Fruit fly (Drosophila melanogaster) whole organism, embryonic: ENCODE data around the gene Duba.
A peak's percentile ranks its signal among the peaks of the same experiment; 100 is the strongest.

ENCODE experiments used
- Aef1 ChIP-seq: fragments of 200-800 bp; sonication (Bioruptor generic); IDR thresholded peaks from 3 replicates; pipeline ENCODE4 v1.3.6; 2022; ENCODE audit warnings: missing biosample characterization, missing genetic modification characterization
- CG10462 ChIP-seq: fragments of 200-800 bp; sonication (Bioruptor generic); optimal IDR thresholded peaks from 2 replicates; lab custom pipeline; 2016; ENCODE audit warnings: missing biosample characterization, missing genetic modification characterization
- CG11456 ChIP-seq: fragments of 200-800 bp; sonication (Bioruptor generic); IDR thresholded peaks from 3 replicates; pipeline ENCODE4 v1.3.6; 2022; ENCODE audit warnings: missing biosample characterization, missing genetic modification characterization
- CG12071 ChIP-seq: fragments of 200-800 bp; sonication (Bioruptor generic); optimal IDR thresholded peaks from 3 replicates; lab custom pipeline; 2018; ENCODE audit warnings: missing biosample characterization, mild to moderate bottlenecking, missing genetic modification characterization
- CG12744 ChIP-seq: fragments of 200-800 bp; sonication (Bioruptor generic); optimal IDR thresholded peaks from 2 replicates; lab custom pipeline; 2016; ENCODE audit warnings: missing biosample characterization, missing genetic modification characterization
- CG12769 ChIP-seq: fragments of 200-800 bp; sonication (Bioruptor generic); optimal IDR thresholded peaks from 2 replicates; lab custom pipeline; 2019; ENCODE audit warnings: missing biosample characterization, mild to moderate bottlenecking, missing genetic modification characterization, moderate library complexity
- CG13894 ChIP-seq: fragments of 200-800 bp; sonication (Bioruptor generic); optimal IDR thresholded peaks from 3 replicates; lab custom pipeline; 2018; ENCODE audit warnings: missing biosample characterization, mild to moderate bottlenecking, missing genetic modification characterization, moderate library complexity
- CG14860 ChIP-seq: fragments of 200-800 bp; sonication (Bioruptor generic); IDR thresholded peaks from 3 replicates; pipeline ENCODE4 v1.3.6; 2022; ENCODE audit warnings: missing biosample characterization, missing genetic modification characterization; ENCODE audit not compliant: partially characterized antibody
- CG15696 ChIP-seq: fragments of 200-800 bp; sonication (Bioruptor generic); optimal IDR thresholded peaks from 2 replicates; lab custom pipeline; 2019; ENCODE audit warnings: missing biosample characterization, mild to moderate bottlenecking, missing genetic modification characterization, moderate library complexity
- CG17385 ChIP-seq: fragments of 200-800 bp; sonication (Bioruptor generic); optimal IDR thresholded peaks from 3 replicates; lab custom pipeline; 2018; ENCODE audit warnings: missing biosample characterization, mild to moderate bottlenecking, missing genetic modification characterization
- CG17802 ChIP-seq: fragments of 200-800 bp; sonication (Bioruptor generic); optimal IDR thresholded peaks from 2 replicates; lab custom pipeline; 2018; ENCODE audit warnings: missing biosample characterization, mild to moderate bottlenecking, missing genetic modification characterization, moderate library complexity
- CG1832 ChIP-seq: fragments of 200-800 bp; sonication (Bioruptor generic); optimal IDR thresholded peaks from 2 replicates; lab custom pipeline; 2017; ENCODE audit warnings: missing biosample characterization, mild to moderate bottlenecking, missing genetic modification characterization, inconsistent platforms
- CG18476 ChIP-seq: fragments of 200-800 bp; sonication (Bioruptor generic); optimal IDR thresholded peaks from 2 replicates; lab custom pipeline; 2016; ENCODE audit warnings: missing biosample characterization, mild to moderate bottlenecking, missing genetic modification characterization
- CG2199 ChIP-seq: fragments of 200-800 bp; sonication (Bioruptor generic); IDR thresholded peaks from 3 replicates; pipeline ENCODE4 v1.3.6; 2022; ENCODE audit warnings: missing biosample characterization, missing genetic modification characterization
- CG2875 ChIP-seq: fragments of 200-800 bp; sonication (Bioruptor generic); optimal IDR thresholded peaks from 2 replicates; lab custom pipeline; 2017; ENCODE audit warnings: missing biosample characterization, mild to moderate bottlenecking, missing genetic modification characterization, missing genetic modification reagents
- CG34422 ChIP-seq: fragments of 200-800 bp; sonication (Bioruptor generic); IDR thresholded peaks from 3 replicates; pipeline ENCODE4 v1.3.6; 2022; ENCODE audit warnings: missing biosample characterization, missing genetic modification characterization
- CG4328 ChIP-seq: fragments of 200-800 bp; sonication (Bioruptor generic); optimal IDR thresholded peaks from 3 replicates; lab custom pipeline; 2017; ENCODE audit warnings: missing biosample characterization, missing genetic modification reagents, missing genetic modification characterization
- CG4424 ChIP-seq: fragments of 200-800 bp; sonication (Bioruptor generic); optimal IDR thresholded peaks from 3 replicates; lab custom pipeline; 2016; ENCODE audit warnings: missing biosample characterization, missing genetic modification characterization
- CG5180 ChIP-seq: fragments of 200-800 bp; sonication (Bioruptor generic); optimal IDR thresholded peaks from 3 replicates; lab custom pipeline; 2017; ENCODE audit warnings: missing biosample characterization, missing genetic modification characterization, mild to moderate bottlenecking, moderate library complexity, missing genetic modification reagents
- CG6654 ChIP-seq: fragments of 200-800 bp; sonication (Bioruptor generic); optimal IDR thresholded peaks from 2 replicates; lab custom pipeline; 2017; ENCODE audit warnings: missing biosample characterization, mild to moderate bottlenecking, missing genetic modification characterization
- CG6791 ChIP-seq: fragments of 200-800 bp; sonication (Bioruptor generic); IDR thresholded peaks from 3 replicates; pipeline ENCODE4 v1.3.6; 2022; ENCODE audit warnings: missing biosample characterization, missing genetic modification characterization; ENCODE audit not compliant: partially characterized antibody
- CG7556 ChIP-seq: fragments of 200-800 bp; sonication (Bioruptor generic); optimal IDR thresholded peaks from 2 replicates; lab custom pipeline; 2017; ENCODE audit warnings: missing biosample characterization, mild to moderate bottlenecking, missing genetic modification characterization
- CG9876 ChIP-seq: fragments of 200-800 bp; sonication (Bioruptor generic); optimal IDR thresholded peaks from 2 replicates; lab custom pipeline; 2016; ENCODE audit warnings: missing biosample characterization, missing genetic modification characterization
- CTCF ChIP-seq: fragments of 200-800 bp; sonication (Bioruptor generic); optimal IDR thresholded peaks from 2 replicates; lab custom pipeline; 2017; ENCODE audit warnings: missing biosample characterization, mild to moderate bottlenecking, missing genetic modification characterization, moderate library complexity
- Drgx ChIP-seq: fragments of 200-800 bp; sonication (Bioruptor generic); IDR thresholded peaks from 2 replicates; pipeline ENCODE4 v1.3.6; 2022; ENCODE audit warnings: missing biosample characterization, missing genetic modification characterization
- ERR ChIP-seq: fragments of 200-800 bp; sonication (Bioruptor generic); optimal IDR thresholded peaks from 2 replicates; lab custom pipeline; 2016; ENCODE audit warnings: missing biosample characterization, missing genetic modification characterization
- Hr78 ChIP-seq, 2 experiments: fragments of 200-800 bp in 1 of 2; fragments of >200 bp in 1 of 2; sonication (Bioruptor generic) in 1 of 2; optimal IDR thresholded peaks; 2 replicates each; lab custom pipeline; 2017 to 2019; ENCODE audit warnings: missing biosample characterization in 2 of 2, missing genetic modification characterization in 2 of 2, mild to moderate bottlenecking in 1 of 2, moderate library complexity in 1 of 2
- Lhr ChIP-seq: fragments of 200-800 bp; sonication (Bioruptor generic); optimal IDR thresholded peaks from 3 replicates; lab custom pipeline; 2017; ENCODE audit warnings: mild to moderate bottlenecking, missing biosample characterization, missing genetic modification reagents, missing genetic modification characterization
- Myb ChIP-seq: fragments of 200-800 bp; sonication (Bioruptor generic); optimal IDR thresholded peaks from 2 replicates; lab custom pipeline; 2016; ENCODE audit warnings: missing biosample characterization, missing genetic modification characterization
- aop ChIP-seq: fragments of 200-800 bp; sonication (Bioruptor generic); IDR thresholded peaks from 2 replicates; pipeline ENCODE4 v1.3.6; 2022; ENCODE audit warnings: missing biosample characterization, missing genetic modification characterization
- ara ChIP-seq: fragments of 200-800 bp; sonication (Bioruptor generic); IDR thresholded peaks from 2 replicates; pipeline ENCODE4 v1.3.6; 2022; ENCODE audit warnings: missing biosample characterization, missing genetic modification characterization
- ase ChIP-seq: fragments of 200-800 bp; sonication (Bioruptor generic); IDR thresholded peaks from 3 replicates; pipeline ENCODE4 v1.3.6; 2022; ENCODE audit warnings: missing biosample characterization, missing genetic modification characterization
- bsh ChIP-seq, 2 experiments: fragments of 200-800 bp; sonication (Bioruptor generic); optimal IDR thresholded peaks; 2 replicates each; lab custom pipeline; 2017 to 2018; ENCODE audit warnings: mild to moderate bottlenecking in 2 of 2, missing biosample characterization in 2 of 2, missing genetic modification characterization in 2 of 2, moderate library complexity in 1 of 2
- crol ChIP-seq: fragments of 200-800 bp; sonication (Bioruptor generic); IDR thresholded peaks from 2 replicates; pipeline ENCODE4 v1.3.6; 2022; ENCODE audit warnings: missing biosample characterization, missing genetic modification characterization
- hbn ChIP-seq: fragments of 200-800 bp; sonication (Bioruptor generic); IDR thresholded peaks from 2 replicates; pipeline ENCODE4 v1.3.6; 2022; ENCODE audit warnings: missing biosample characterization, missing genetic modification characterization; ENCODE audit not compliant: partially characterized antibody
- mld ChIP-seq: fragments of 200-800 bp; sonication (Bioruptor generic); IDR thresholded peaks from 3 replicates; pipeline ENCODE4 v1.3.6; 2022; ENCODE audit warnings: missing biosample characterization, missing genetic modification characterization; ENCODE audit not compliant: partially characterized antibody
- org-1 ChIP-seq: fragments of 200-800 bp; sonication (Bioruptor generic); optimal IDR thresholded peaks from 2 replicates; lab custom pipeline; 2017; ENCODE audit warnings: missing biosample characterization, missing genetic modification characterization
- otp ChIP-seq: fragments of 200-800 bp; sonication (Bioruptor generic); IDR thresholded peaks from 3 replicates; pipeline ENCODE4, ENCODE4 v1.3.6; 2022; ENCODE audit warnings: missing biosample characterization, missing genetic modification characterization
- pan ChIP-seq, 4 experiments: fragments of >200 bp in 3 of 4; fragments of 200-800 bp in 1 of 4; sonication (Bioruptor generic) in 1 of 4; optimal IDR thresholded peaks in 3 of 4; IDR thresholded peaks in 1 of 4; 2 replicates each; pipeline versions ENCODE4 v1.3.6 to Lab custom; 2017 to 2022; ENCODE audit warnings: missing biosample characterization in 2 of 4, missing genetic modification characterization in 2 of 4, mixed read lengths in 1 of 4
- pb ChIP-seq: fragments of 200-800 bp; sonication (Bioruptor generic); optimal IDR thresholded peaks from 3 replicates; lab custom pipeline; 2016; ENCODE audit warnings: missing biosample characterization, missing genetic modification characterization
- sc ChIP-seq, 3 experiments: fragments of >200 bp in 2 of 3; fragments of 200-800 bp in 1 of 3; sonication (Bioruptor generic) in 1 of 3; optimal IDR thresholded peaks; 2 replicates in 2 of 3; 3 replicates in 1 of 3; lab custom pipeline; 2017; ENCODE audit warnings: mild to moderate bottlenecking in 1 of 3, missing biosample characterization in 1 of 3, missing genetic modification characterization in 1 of 3, missing genetic modification reagents in 1 of 3
- sens-2 ChIP-seq: fragments of 200-800 bp; sonication (Bioruptor generic); IDR thresholded peaks from 2 replicates; pipeline ENCODE4 v1.3.6; 2022; ENCODE audit warnings: missing biosample characterization, missing genetic modification characterization
- shn ChIP-seq: fragments of 200-800 bp; sonication (Bioruptor generic); optimal IDR thresholded peaks from 3 replicates; lab custom pipeline; 2016; ENCODE audit warnings: missing biosample characterization, missing genetic modification characterization
- stwl ChIP-seq: fragments of 200-800 bp; sonication (Bioruptor generic); optimal IDR thresholded peaks from 3 replicates; lab custom pipeline; 2018; ENCODE audit warnings: missing biosample characterization, mild to moderate bottlenecking, missing genetic modification characterization, moderate library complexity
- vfl ChIP-seq: fragments of 200-800 bp; sonication (Bioruptor generic); optimal IDR thresholded peaks from 2 replicates; lab custom pipeline; 2016; ENCODE audit warnings: missing biosample characterization, missing genetic modification characterization
- vnd ChIP-seq: fragments of 200-800 bp; sonication (Bioruptor generic); IDR thresholded peaks from 3 replicates; pipeline ENCODE4 v1.3.6; 2022; ENCODE audit warnings: missing biosample characterization, missing genetic modification characterization; ENCODE audit not compliant: partially characterized antibody
- zen ChIP-seq: fragments of 200-800 bp; sonication (Bioruptor generic); optimal IDR thresholded peaks from 3 replicates; lab custom pipeline; 2018; ENCODE audit warnings: missing biosample characterization, mild to moderate bottlenecking, missing genetic modification characterization, moderate library complexity
- zfh2 ChIP-seq: fragments of 200-800 bp; sonication (Bioruptor generic); optimal IDR thresholded peaks from 2 replicates; lab custom pipeline; 2016; ENCODE audit warnings: missing biosample characterization, missing genetic modification characterization

The Duba gene

dm6 chr3L:11602040-11602439 lies 7.2 kb downstream of the Duba start (continued):
- no peak for TF ChIP-seq CG5180 (GFP tag; lab: Kevin White, UChicago)
- no peak for TF ChIP-seq zen (tag; lab: Kevin White, UChicago)
- TF ChIP-seq CG9876 (GFP tag; lab: Kevin White, UChicago) = no peak
- no peak for TF ChIP-seq Hr78 (GFP tag; optimal IDR thresholded peaks at IDR 0.05; lab: Kevin White, UChicago)
- TF ChIP-seq ERR = no peak
- no peak for TF ChIP-seq CG12769 (tag; lab: Kevin White, UChicago)
- TF ChIP-seq shn (GFP tag; lab: Kevin White, UChicago) = no peak
- peak; percentile 12 for TF ChIP-seq CG1832
- TF ChIP-seq mld (GFP tag; lab: Robert Waterston, UW) = no peak
- TF ChIP-seq CG2199 (GFP tag; lab: Robert Waterston, UW) = no peak
- no peak for TF ChIP-seq bsh (GFP tag; optimal IDR thresholded peaks at IDR 0.05; lab: Kevin White, UChicago)
- peak; percentile 4 for TF ChIP-seq CG12071 (GFP tag; lab: Kevin White, UChicago)
- no peak for TF ChIP-seq zfh2 (GFP tag; lab: Kevin White, UChicago)

dm6 chr3L:11601133-11601532 lies 8.1 kb downstream of the Duba start:
- peak; percentile 40 for TF ChIP-seq CTCF
- 0 out of 2 replicates have a peak, but pooled peaks have one; percentile 11 for TF ChIP-seq Drgx (GFP tag; lab: Robert Waterston, UW)
- peak; percentile 82 for TF ChIP-seq crol (GFP tag; lab: Robert Waterston, UW)
- 0 out of 3 replicates have a peak, but pooled peaks have one; percentile 47 for TF ChIP-seq CG11456
- no peak for TF ChIP-seq Aef1 (GFP tag; lab: Robert Waterston, UW)
- TF ChIP-seq hbn = no peak
- TF ChIP-seq ase = no peak
- no peak for TF ChIP-seq CG10462 (GFP tag; lab: Kevin White, UChicago)
- no peak for TF ChIP-seq CG7556 (GFP tag; lab: Kevin White, UChicago)
- TF ChIP-seq ara (GFP tag; lab: Robert Waterston, UW) = no peak
- TF ChIP-seq Myb = no peak
- TF ChIP-seq pb (GFP tag; lab: Kevin White, UChicago) = no peak
- no peak for TF ChIP-seq CG12071 (GFP tag; lab: Kevin White, UChicago)
- no peak for TF ChIP-seq Lhr (GFP tag; lab: Kevin White, UChicago)
- no peak for TF ChIP-seq CG17802 (tag; lab: Kevin White, UChicago)
- TF ChIP-seq aop = no peak
- TF ChIP-seq CG34422 (GFP tag; lab: Robert Waterston, UW) = peak; percentile 28; the same call in 1 of the 3 replicates
- no peak for TF ChIP-seq CG9876 (GFP tag; lab: Kevin White, UChicago)
- TF ChIP-seq CG14860 = no peak
- no peak for TF ChIP-seq CG6791
- TF ChIP-seq vfl (GFP tag; lab: Kevin White, UChicago) = no peak
- no peak for TF ChIP-seq CG12744 (GFP tag; lab: Kevin White, UChicago)
- peak; percentile 84 for TF ChIP-seq CG13894 (tag; lab: Kevin White, UChicago)
- TF ChIP-seq org-1 = no peak
- TF ChIP-seq CG4328 (GFP tag; lab: Kevin White, UChicago) = no peak
- TF ChIP-seq CG6654 (GFP tag; lab: Kevin White, UChicago) = no peak
- TF ChIP-seq sens-2 = no peak
- no peak for TF ChIP-seq CG18476 (GFP tag; lab: Kevin White, UChicago)
- no peak for TF ChIP-seq CG17385 (GFP tag; lab: Kevin White, UChicago)
- TF ChIP-seq CG4424 (GFP tag; lab: Kevin White, UChicago) = no peak
- TF ChIP-seq otp (GFP tag; lab: Robert Waterston, UW) = no peak
- no peak for TF ChIP-seq pan (optimal IDR thresholded peaks at IDR 0.05; lab: Kevin White, UChicago)
- TF ChIP-seq pan (GFP tag; optimal IDR thresholded peaks at IDR 0.05 in 1 of 2, IDR thresholded peaks at IDR 0.05 in 1 of 2) = no peak
- no peak for TF ChIP-seq CG15696 (tag; lab: Kevin White, UChicago)
- no peak for TF ChIP-seq CG2875 (GFP tag; lab: Kevin White, UChicago)
- TF ChIP-seq stwl (tag; lab: Kevin White, UChicago) = no peak
- no peak for TF ChIP-seq vnd (GFP tag; lab: Robert Waterston, UW)
- no peak for TF ChIP-seq sc (optimal IDR thresholded peaks at IDR 0.05; lab: Kevin White, UChicago)
- TF ChIP-seq sc (GFP tag; optimal IDR thresholded peaks at IDR 0.05; lab: Kevin White, UChicago) = no peak
